Worm (Caenorhabditis elegans): ENCODE results near the gene T22D1.17.

Gene T22D1.17

DNA sequence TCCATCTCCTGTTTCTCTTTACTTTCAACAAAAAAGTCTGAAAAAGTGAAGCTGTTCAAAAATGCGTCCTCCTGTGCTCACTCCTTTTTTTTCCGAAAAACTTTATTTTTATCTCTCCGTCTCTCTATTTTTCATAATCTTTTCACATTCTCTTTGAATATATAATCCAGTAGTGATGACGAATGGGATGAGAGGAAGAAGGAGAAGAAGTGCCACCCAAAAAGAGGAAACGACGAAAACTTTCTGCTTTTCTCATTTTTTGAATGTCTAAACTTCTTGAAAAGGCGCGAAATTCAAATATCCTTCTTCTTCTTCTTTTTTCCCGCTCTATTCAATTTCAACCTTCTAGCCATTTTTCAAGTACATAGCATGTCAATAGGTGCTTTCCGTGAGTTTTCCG is 48.9 kb downstream of the T22D1.17 start:
- no peak for TF ChIP-seq pha-4 (tag; optimal IDR thresholded peaks at IDR 0.05)
- no peak for TF ChIP-seq daf-12 (tag; optimal IDR thresholded peaks at IDR 0.05)
- no peak for TF ChIP-seq nhr-76 (tag; optimal IDR thresholded peaks at IDR 0.05)
- no peak for TF ChIP-seq hmg-11 (tag; optimal IDR thresholded peaks at IDR 0.05)
- no peak for TF ChIP-seq nhr-12 (tag; optimal IDR thresholded peaks at IDR 0.05)
- no peak for TF ChIP-seq zag-1 (tag; optimal IDR thresholded peaks at IDR 0.05)
- TF ChIP-seq egl-5 (tag; optimal IDR thresholded peaks at IDR 0.05), result no peak
- no peak for TF ChIP-seq nhr-25 (tag; optimal IDR thresholded peaks at IDR 0.05)
- TF ChIP-seq tbx-2 (tag; optimal IDR thresholded peaks at IDR 0.05), result no peak
- TF ChIP-seq nhr-11 (tag; optimal IDR thresholded peaks at IDR 0.05), result no peak
- no peak for TF ChIP-seq ztf-11 (tag; optimal IDR thresholded peaks at IDR 0.05)
- TF ChIP-seq egl-27 (tag; optimal IDR thresholded peaks at IDR 0.05), result no peak
- TF ChIP-seq ztf-4 (tag; optimal IDR thresholded peaks at IDR 0.05), result no peak
- TF ChIP-seq fkh-10 (GFP tag; optimal IDR thresholded peaks at IDR 0.05), result peak; percentile 90
- TF ChIP-seq lin-39 (tag; optimal IDR thresholded peaks at IDR 0.05), result no peak
- TF ChIP-seq sea-2 (GFP tag; optimal IDR thresholded peaks at IDR 0.05), result no peak
- no peak for TF ChIP-seq snpc-4 (tag; optimal IDR thresholded peaks at IDR 0.05)
- TF ChIP-seq unc-62 (GFP tag; optimal IDR thresholded peaks at IDR 0.05), result no peak
- no peak for TF ChIP-seq pqm-1 (tag; optimal IDR thresholded peaks at IDR 0.05)
- TF ChIP-seq lin-15B (tag; optimal IDR thresholded peaks at IDR 0.05), result peak; percentile 13
- peak; percentile 23 for TF ChIP-seq nfya-1 (tag; optimal IDR thresholded peaks at IDR 0.05; ENCODE audit: insufficient read depth)
- no peak for TF ChIP-seq ceh-82 (tag; optimal IDR thresholded peaks at IDR 0.05)
- TF ChIP-seq nhr-237 (tag; optimal IDR thresholded peaks at IDR 0.05), result no peak
- TF ChIP-seq ceh-9 (tag; optimal IDR thresholded peaks at IDR 0.05), result no peak

Measured in whole organism, L3 larva.